Fruit fly (Drosophila melanogaster): ENCODE results near the gene CG14445.

- TF ChIP-seq CG8478 (optimal IDR thresholded peaks at IDR 0.05) (no peak), pan (optimal IDR thresholded peaks at IDR 0.05) (no peak), usp (GFP tag; optimal IDR thresholded peaks at IDR 0.05) (no peak)
These were observed 11.6 kb upstream of the CG14445 start, which contains the start of gene dtn for dm6 chrX:6225472-6226049.

Data from whole organism.